Worm (Caenorhabditis elegans) whole organism, L3 larva: ENCODE results near the gene C54E4.12.

ENCODE experiments used
- R02D3.7 ChIP-seq: fragments of 150-350 bp; optimal IDR thresholded peaks from 2 replicates; lab custom pipeline; 2014; ENCODE audit warnings: missing biosample characterization, missing genetic modification characterization
- aly-2 ChIP-seq: fragments of 150-350 bp; optimal IDR thresholded peaks from 2 replicates; lab custom pipeline; 2014; ENCODE audit warnings: missing biosample characterization, missing genetic modification characterization
- ama-1 ChIP-seq: fragments of 150-350 bp; optimal IDR thresholded peaks from 2 replicates; lab custom pipeline; 2018
- ceh-28 ChIP-seq: fragments of 150-350 bp; optimal IDR thresholded peaks from 2 replicates; lab custom pipeline; 2014; ENCODE audit warnings: missing biosample characterization, missing genetic modification reagents, missing genetic modification characterization
- ceh-82 ChIP-seq: fragments of 150-350 bp; optimal IDR thresholded peaks from 2 replicates; lab custom pipeline; 2014; ENCODE audit warnings: missing biosample characterization, missing genetic modification characterization
- ceh-9 ChIP-seq: sonication (generic microtip); optimal IDR thresholded peaks from 2 replicates; lab custom pipeline; 2018; ENCODE audit warnings: missing biosample characterization, missing genetic modification characterization
- daf-12 ChIP-seq: fragments of 150-350 bp; optimal IDR thresholded peaks from 2 replicates; lab custom pipeline; 2014; ENCODE audit warnings: missing biosample characterization, missing genetic modification reagents, missing genetic modification characterization
- egl-27 ChIP-seq: sonication (generic microtip); optimal IDR thresholded peaks from 4 replicates; lab custom pipeline; 2017; ENCODE audit warnings: missing biosample characterization, missing genetic modification reagents, missing genetic modification characterization
- egl-5 ChIP-seq: fragments of 150-350 bp; optimal IDR thresholded peaks from 2 replicates; lab custom pipeline; 2017; ENCODE audit warnings: missing biosample characterization, missing genetic modification reagents, missing genetic modification characterization, inconsistent platforms
- elt-1 ChIP-seq: fragments of 150-350 bp; optimal IDR thresholded peaks from 2 replicates; lab custom pipeline; 2014; ENCODE audit warnings: missing biosample characterization, missing genetic modification characterization
- elt-2 ChIP-seq: sonication (generic microtip); optimal IDR thresholded peaks from 2 replicates; lab custom pipeline; 2016; ENCODE audit warnings: missing genetic modification reagents, mild to moderate bottlenecking, missing genetic modification characterization, missing compliant biosample characterization
- elt-3 ChIP-seq, 3 experiments: fragments of 150-350 bp in 1 of 3; sonication (generic microtip) in 2 of 3; optimal IDR thresholded peaks; 2 replicates in 2 of 3; 4 replicates in 1 of 3; lab custom pipeline; 2014 to 2017; ENCODE audit warnings: missing biosample characterization in 3 of 3, missing genetic modification characterization in 3 of 3
- eor-1 ChIP-seq, 2 experiments: fragments of 150-350 bp; optimal IDR thresholded peaks; 2 replicates each; lab custom pipeline; 2014 to 2018; ENCODE audit warnings: missing biosample characterization in 2 of 2, missing genetic modification characterization in 2 of 2
- fkh-2 ChIP-seq: fragments of 150-350 bp; optimal IDR thresholded peaks from 2 replicates; lab custom pipeline; 2014; ENCODE audit warnings: missing biosample characterization, missing genetic modification reagents, missing genetic modification characterization
- hmg-11 ChIP-seq: sonication (generic microtip); optimal IDR thresholded peaks from 2 replicates; lab custom pipeline; 2016; ENCODE audit warnings: missing genetic modification characterization, missing compliant biosample characterization
- jun-1 ChIP-seq: fragments of 150-350 bp; optimal IDR thresholded peaks from 2 replicates; lab custom pipeline; 2014; ENCODE audit warnings: missing biosample characterization, missing genetic modification reagents, missing genetic modification characterization
- lin-15B ChIP-seq: fragments of 150-350 bp; optimal IDR thresholded peaks from 2 replicates; lab custom pipeline; 2014; ENCODE audit warnings: missing biosample characterization, missing genetic modification characterization
- lin-39 ChIP-seq: fragments of 150-350 bp; optimal IDR thresholded peaks from 2 replicates; lab custom pipeline; 2018; ENCODE audit warnings: missing biosample characterization, missing genetic modification reagents, missing genetic modification characterization
- mdl-1 ChIP-seq: fragments of 150-350 bp; optimal IDR thresholded peaks from 2 replicates; lab custom pipeline; 2014; ENCODE audit warnings: missing biosample characterization, missing genetic modification characterization
- mml-1 ChIP-seq: fragments of 150-350 bp; sonication (generic microtip); optimal IDR thresholded peaks from 3 replicates; lab custom pipeline; 2014; ENCODE audit warnings: missing biosample characterization, missing genetic modification characterization
- nhr-11 ChIP-seq: fragments of 150-350 bp; optimal IDR thresholded peaks from 2 replicates; lab custom pipeline; 2014; ENCODE audit warnings: missing biosample characterization, missing genetic modification characterization
- nhr-12 ChIP-seq: fragments of 150-350 bp; optimal IDR thresholded peaks from 2 replicates; lab custom pipeline; 2014; ENCODE audit warnings: missing biosample characterization, missing genetic modification characterization
- nhr-23 ChIP-seq: fragments of 150-350 bp; optimal IDR thresholded peaks from 2 replicates; lab custom pipeline; 2014; ENCODE audit warnings: missing biosample characterization, missing genetic modification reagents, missing genetic modification characterization
- nhr-237 ChIP-seq: fragments of 150-350 bp; optimal IDR thresholded peaks from 2 replicates; lab custom pipeline; 2014; ENCODE audit warnings: missing biosample characterization, missing genetic modification characterization
- nhr-43 ChIP-seq: sonication (generic microtip); optimal IDR thresholded peaks from 2 replicates; lab custom pipeline; 2016; ENCODE audit warnings: mild to moderate bottlenecking, missing genetic modification characterization, missing compliant biosample characterization; ENCODE audit not compliant: poor library complexity, severe bottlenecking
- nhr-67 ChIP-seq: fragments of 150-350 bp; optimal IDR thresholded peaks from 2 replicates; lab custom pipeline; 2014; ENCODE audit warnings: missing biosample characterization, missing genetic modification characterization
- nhr-77 ChIP-seq: fragments of 150-350 bp; optimal IDR thresholded peaks from 2 replicates; lab custom pipeline; 2014; ENCODE audit warnings: missing biosample characterization, missing genetic modification characterization
- pha-4 ChIP-seq: fragments of 150-350 bp; optimal IDR thresholded peaks from 2 replicates; lab custom pipeline; 2014; ENCODE audit warnings: missing biosample characterization, missing genetic modification reagents, missing genetic modification characterization
- pqm-1 ChIP-seq: fragments of 150-350 bp; optimal IDR thresholded peaks from 2 replicates; lab custom pipeline; 2017; ENCODE audit warnings: missing biosample characterization, missing genetic modification characterization, inconsistent platforms
- sea-2 ChIP-seq: fragments of 150-350 bp; sonication (generic microtip); optimal IDR thresholded peaks from 4 replicates; lab custom pipeline; 2014; ENCODE audit warnings: missing biosample characterization, missing genetic modification reagents, missing genetic modification characterization
- snpc-4 ChIP-seq: fragments of 150-350 bp; optimal IDR thresholded peaks from 2 replicates; lab custom pipeline; 2014; ENCODE audit warnings: missing biosample characterization, missing genetic modification characterization
- tbx-2 ChIP-seq: sonication (generic microtip); optimal IDR thresholded peaks from 2 replicates; lab custom pipeline; 2016; ENCODE audit warnings: mild to moderate bottlenecking, missing genetic modification characterization, missing compliant biosample characterization
- unc-39 ChIP-seq: sonication (generic microtip); optimal IDR thresholded peaks from 4 replicates; lab custom pipeline; 2017; ENCODE audit warnings: missing biosample characterization, missing genetic modification characterization
- ztf-11 ChIP-seq: fragments of 150-350 bp; optimal IDR thresholded peaks from 2 replicates; lab custom pipeline; 2014; ENCODE audit warnings: missing biosample characterization, missing genetic modification characterization
- ztf-4 ChIP-seq: fragments of 150-350 bp; optimal IDR thresholded peaks from 2 replicates; lab custom pipeline; 2014; ENCODE audit warnings: missing biosample characterization, missing genetic modification characterization

C54E4.12 gene

ce11 chrIV:2133431-2133940, 7.0 kb downstream of the C54E4.12 start, which contains the start of gene C23H5.12:
C23H5.12 (plus strand) TSS chrIV:2133481.
- TF ChIP-seq elt-1 (tag; lab: Kevin White, UChicago) (no peak), ceh-28 (tag; lab: Kevin White, UChicago) (peak; percentile 52)
- TF ChIP-seq, all 47 proteins: peak for 1

- TF ChIP-seq pqm-1 (tag; lab: Kevin White, UChicago) (peak; percentile 17), elt-3 (tag; optimal IDR thresholded peaks at IDR 0.05; lab: Kevin White, UChicago) (peak in 1 of 3 experiments; percentile 26), elt-2 (peak; percentile 81), daf-12 (tag; lab: Kevin White, UChicago) (no peak)
- TF ChIP-seq, all 47 proteins: peak for 3
Observed at ce11 chrIV:2130714-2131113, 9.7 kb downstream of the C54E4.12 start, which contains the start of gene prmt-6. prmt-6 (plus strand) TSS chrIV:2130965.

- TF ChIP-seq sea-2 (no peak), fkh-2 (tag; lab: Kevin White, UChicago) (no peak), ztf-11 (tag; lab: Kevin White, UChicago) (no peak), nhr-67 (tag; lab: Kevin White, UChicago) (no peak), lin-39 (tag; lab: Kevin White, UChicago) (no peak), jun-1 (tag; lab: Kevin White, UChicago) (no peak), aly-2 (tag; lab: Kevin White, UChicago) (no peak), nhr-11 (tag; lab: Kevin White, UChicago) (no peak), egl-27 (tag; lab: Kevin White, UChicago) (no peak), elt-2 (no peak), nhr-237 (tag; lab: Kevin White, UChicago) (no peak)
Observed at ce11 chrIV:2128761-2129160, 11.7 kb downstream of the C54E4.12 start, which contains the start of gene grl-20. grl-20 (minus strand) TSS chrIV:2128861.

ce11 chrIV:2127375-2127774, 13.1 kb downstream of the C54E4.12 start:
- TF ChIP-seq ama-1 (lab: Kevin White, UChicago) = no peak
- no peak for TF ChIP-seq snpc-4 (tag; lab: Kevin White, UChicago)
- no peak for TF ChIP-seq ceh-9 (tag; lab: Kevin White, UChicago)
- no peak for TF ChIP-seq daf-12 (tag; lab: Kevin White, UChicago)
- TF ChIP-seq lin-39 (tag; lab: Kevin White, UChicago) = no peak
- TF ChIP-seq nhr-11 (tag; lab: Kevin White, UChicago) = no peak
- TF ChIP-seq egl-5 (tag; lab: Kevin White, UChicago) = no peak
- TF ChIP-seq eor-1 (tag; optimal IDR thresholded peaks at IDR 0.05; lab: Kevin White, UChicago) = no peak
- TF ChIP-seq ztf-11 (tag; lab: Kevin White, UChicago) = no peak
- no peak for TF ChIP-seq sea-2
- no peak for TF ChIP-seq nhr-12 (tag; lab: Kevin White, UChicago)
- TF ChIP-seq nhr-67 (tag; lab: Kevin White, UChicago) = no peak
- TF ChIP-seq ztf-4 (tag; lab: Kevin White, UChicago) = no peak
- TF ChIP-seq mdl-1 (tag; lab: Kevin White, UChicago) = no peak
- no peak for TF ChIP-seq pha-4 (tag; lab: Kevin White, UChicago)
- TF ChIP-seq hmg-11 (tag; lab: Kevin White, UChicago) = no peak
- TF ChIP-seq aly-2 (tag; lab: Kevin White, UChicago) = no peak
- no peak for TF ChIP-seq nhr-43 (tag; lab: Kevin White, UChicago)

- TF ChIP-seq nhr-43 (tag; lab: Kevin White, UChicago) (no peak), lin-15B (tag; lab: Kevin White, UChicago) (no peak), nhr-23 (tag; lab: Kevin White, UChicago) (no peak), tbx-2 (tag; lab: Kevin White, UChicago) (no peak), pqm-1 (tag; lab: Kevin White, UChicago) (no peak), ztf-4 (tag; lab: Kevin White, UChicago) (no peak), ceh-82 (no peak), R02D3.7 (tag; lab: Kevin White, UChicago) (no peak), mml-1 (tag; lab: Kevin White, UChicago) (no peak), lin-39 (tag; lab: Kevin White, UChicago) (no peak), elt-1 (tag; lab: Kevin White, UChicago) (no peak), ceh-9 (tag; lab: Kevin White, UChicago) (no peak), unc-39 (tag; lab: Kevin White, UChicago) (no peak), snpc-4 (tag; lab: Kevin White, UChicago) (no peak), nhr-237 (tag; lab: Kevin White, UChicago) (no peak), ztf-11 (tag; lab: Kevin White, UChicago) (no peak), nhr-77 (tag; lab: Kevin White, UChicago) (no peak), egl-27 (tag; lab: Kevin White, UChicago) (no peak)
Observed at ce11 chrIV:2122488-2122887, 18.0 kb downstream of the C54E4.12 start, which contains the start of gene glb-7. glb-7 (plus strand) TSS chrIV:2122788.
